Fruit fly (Drosophila melanogaster): ENCODE results near the gene CG8087.

DNA sequence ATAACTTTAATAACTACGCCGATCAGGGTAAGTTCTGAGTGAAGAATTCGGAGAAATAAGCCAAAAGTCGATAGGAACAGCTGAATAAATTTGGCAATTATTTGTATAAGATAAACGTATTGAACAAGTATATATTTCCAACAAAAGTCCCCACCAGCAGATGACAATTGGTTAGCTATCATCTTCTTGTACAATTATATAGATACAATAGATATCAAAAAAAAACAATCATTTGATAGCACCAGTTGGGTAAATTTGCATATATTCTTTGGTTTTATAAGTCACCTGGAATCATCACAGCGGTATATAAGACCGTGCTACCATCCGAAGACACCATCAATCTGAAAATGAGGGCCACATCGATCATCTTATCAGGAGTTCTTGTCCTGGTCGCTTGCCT is 4.0 kb downstream of the CG8087 start, which contains the start of gene Jig:
- no peak for TF ChIP-seq CG8301 (tag; optimal IDR thresholded peaks at IDR 0.05)
- no peak for TF ChIP-seq CG34367 (tag; optimal IDR thresholded peaks at IDR 0.05)
- no peak for TF ChIP-seq Snoo (tag; optimal IDR thresholded peaks at IDR 0.05)

Data from whole organism, pupa.